Fruit fly (Drosophila melanogaster) whole organism, wandering third instar larva: Measurements from ENCODE around the gene Cyp312a1.

Experiments used
- Abd-B ChIP-seq: fragments of >200 bp; optimal IDR thresholded peaks from 2 replicates; lab custom pipeline; 2017; ENCODE audit warnings: missing biosample characterization, missing genetic modification characterization
- h ChIP-seq: fragments of 200-800 bp; sonication (Bioruptor generic); optimal IDR thresholded peaks from 3 replicates; lab custom pipeline; 2016; ENCODE audit warnings: missing biosample characterization, mild to moderate bottlenecking, missing genetic modification characterization
- pan ChIP-seq: fragments of >200 bp; optimal IDR thresholded peaks from 2 replicates; lab custom pipeline; 2017

DNA sequence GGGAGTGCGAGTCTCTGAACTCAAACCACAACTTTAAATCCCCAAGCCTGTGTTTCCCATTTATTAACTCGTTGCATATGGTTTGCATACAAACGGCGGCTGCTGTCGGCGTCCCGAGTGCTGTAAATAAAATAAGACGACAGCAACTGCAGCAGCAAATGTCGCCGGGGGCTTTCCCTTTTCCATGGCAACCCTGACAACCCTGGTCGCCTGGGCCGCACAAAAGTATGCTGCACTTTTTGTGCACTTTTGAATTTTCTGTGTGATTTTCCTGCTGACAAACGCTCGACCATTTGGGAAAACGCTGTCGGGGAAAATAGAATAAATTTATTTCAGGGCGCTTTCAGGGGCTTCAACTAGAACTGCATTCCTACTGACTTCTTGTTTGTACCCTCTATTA is 21.7 kb upstream of the Cyp312a1 start:
- TF ChIP-seq h (GFP tag; lab: Kevin White, UChicago) (no peak), Abd-B (GFP tag; lab: Kevin White, UChicago) (no peak), pan (lab: Kevin White, UChicago) (no peak)
